Worm (Caenorhabditis elegans): ENCODE measurements around the gene T12B5.15.

The T12B5.15 gene

ce11 chrIII:954553-954952, at the start of gene T12B5.15, which contains the start of gene T12B5.14:
TSS of gene T12B5.15 (minus strand) at chrIII:954653.
TSS of gene T12B5.14 (plus strand) at chrIII:954873.
- no peak for TF ChIP-seq ceh-13 (GFP tag; optimal IDR thresholded peaks at IDR 0.05)

DNA sequence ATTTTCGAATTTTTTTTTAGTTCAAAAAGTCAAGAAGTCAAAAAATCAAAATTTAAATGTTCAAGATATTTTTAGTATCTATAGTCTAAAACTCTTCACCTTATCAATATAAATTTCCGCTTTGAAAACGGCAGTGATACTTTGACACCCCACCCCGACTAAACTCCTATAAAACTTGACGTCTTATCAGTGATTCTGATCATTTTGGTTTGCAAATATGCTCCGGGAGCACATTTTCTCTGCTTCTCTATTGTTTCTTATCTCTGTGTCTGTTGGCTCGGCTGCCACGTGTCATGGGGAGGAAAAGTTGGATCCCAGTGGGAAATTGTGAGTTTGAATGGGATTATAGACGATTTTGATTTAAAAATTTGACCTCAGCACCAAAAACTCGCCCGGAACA, 48.1 kb upstream of the T12B5.15 start, which contains the start of gene clec-150:
Gene clec-150 (plus strand): TSS at position 198 of the 400 bp plus-strand sequence.
- no peak for TF ChIP-seq scrt-1 (GFP tag; IDR thresholded peaks at IDR 0.05)
- no peak for TF ChIP-seq pes-1 (GFP tag; IDR thresholded peaks at IDR 0.05)
- no peak for TF ChIP-seq ama-1 (optimal IDR thresholded peaks at IDR 0.05)
- TF ChIP-seq hmbx-1 (tag; optimal IDR thresholded peaks at IDR 0.05) = no peak
- TF ChIP-seq B0310.2 (tag; optimal IDR thresholded peaks at IDR 0.05) = no peak
- TF ChIP-seq F13C5.2 (tag; optimal IDR thresholded peaks at IDR 0.05) = no peak
- no peak for TF ChIP-seq tbx-37 (GFP tag; conservative IDR thresholded peaks at IDR 0.05)
- TF ChIP-seq tra-4 (tag; optimal IDR thresholded peaks at IDR 0.05) = no peak
- no peak for TF ChIP-seq ets-7 (tag; optimal IDR thresholded peaks at IDR 0.05)

DNA sequence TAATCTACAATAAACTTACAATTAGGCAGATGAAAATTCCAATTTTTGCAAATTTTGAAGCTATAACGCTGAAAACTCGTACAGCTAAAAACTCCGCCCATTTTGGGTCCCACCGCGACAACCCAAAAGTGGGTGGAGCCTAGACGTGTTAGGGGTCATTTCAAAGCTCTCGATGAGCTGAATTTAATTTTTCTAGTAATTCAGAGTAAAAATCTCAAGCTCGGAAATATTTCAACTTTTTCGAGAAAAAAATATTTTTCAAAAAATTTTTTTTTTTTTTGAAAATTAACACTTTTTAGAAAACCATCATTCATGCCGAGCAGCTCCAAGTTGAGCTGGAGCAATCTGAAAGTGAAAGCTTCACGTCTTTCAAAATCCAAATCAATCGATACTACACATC, 46.8 kb upstream of the T12B5.15 start, which contains the start of gene R06B10.7:
Gene R06B10.7 (minus strand): TSS at position 101 of the 400 bp plus-strand sequence.
- TF ChIP-seq ets-7 (tag; optimal IDR thresholded peaks at IDR 0.05) = no peak
- TF ChIP-seq B0310.2 (tag; optimal IDR thresholded peaks at IDR 0.05) = no peak
- no peak for TF ChIP-seq flt-1 (GFP tag; IDR thresholded peaks at IDR 0.05)
- TF ChIP-seq tbx-37 (GFP tag; conservative IDR thresholded peaks at IDR 0.05) = no peak
- no peak for TF ChIP-seq hmg-4 (GFP tag; optimal IDR thresholded peaks at IDR 0.05)
- TF ChIP-seq sea-1 (GFP tag; conservative IDR thresholded peaks at IDR 0.05) = no peak
- TF ChIP-seq F13C5.2 (tag; optimal IDR thresholded peaks at IDR 0.05) = no peak

DNA sequence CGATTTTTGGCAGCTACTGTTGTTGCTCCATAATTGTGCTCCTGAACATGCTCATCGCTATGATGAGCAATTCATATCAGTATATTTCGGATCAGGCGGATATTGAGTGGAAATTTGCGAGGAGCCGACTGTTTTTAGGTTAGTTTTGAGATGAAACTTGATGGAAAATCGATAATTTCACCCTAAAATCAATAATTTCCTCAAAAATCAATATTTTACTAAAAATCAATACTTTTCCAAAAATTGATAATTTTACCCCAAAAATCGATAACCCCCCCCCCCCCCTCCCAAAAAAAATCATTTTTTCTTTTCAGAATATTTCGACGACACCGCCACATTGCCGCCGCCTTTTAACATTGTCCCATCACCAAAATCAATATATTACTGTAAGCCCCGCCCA, 44.4 kb upstream of the T12B5.15 start:
- TF ChIP-seq aly-1 (tag; optimal IDR thresholded peaks at IDR 0.05) (no peak), B0310.2 (tag; optimal IDR thresholded peaks at IDR 0.05) (no peak), tbx-11 (GFP tag; IDR thresholded peaks at IDR 0.05) (no peak), tra-4 (tag; optimal IDR thresholded peaks at IDR 0.05) (no peak), flt-1 (GFP tag; IDR thresholded peaks at IDR 0.05) (no peak), sea-1 (GFP tag; conservative IDR thresholded peaks at IDR 0.05) (no peak), F13C5.2 (tag; optimal IDR thresholded peaks at IDR 0.05) (no peak), ets-7 (tag; optimal IDR thresholded peaks at IDR 0.05) (no peak), tbx-37 (GFP tag; conservative IDR thresholded peaks at IDR 0.05) (no peak)

- TF ChIP-seq hnd-1 (tag; optimal IDR thresholded peaks at IDR 0.05) (no peak), sea-1 (GFP tag; conservative IDR thresholded peaks at IDR 0.05) (no peak)
Observed at ce11 chrIII:996564-996963, 42.1 kb upstream of the T12B5.15 start.

- TF ChIP-seq ama-1 (optimal IDR thresholded peaks at IDR 0.05) (no peak), tra-4 (tag; optimal IDR thresholded peaks at IDR 0.05) (no peak), hnd-1 (tag; optimal IDR thresholded peaks at IDR 0.05) (no peak), B0310.2 (tag; optimal IDR thresholded peaks at IDR 0.05) (no peak), ceh-36 (tag; optimal IDR thresholded peaks at IDR 0.05) (no peak), flt-1 (GFP tag; IDR thresholded peaks at IDR 0.05) (no peak)
Observed at ce11 chrIII:991581-991980, 37.1 kb upstream of the T12B5.15 start, which contains the start of gene trp-2. TSS of gene trp-2 (plus strand) at chrIII:991881.

- TF ChIP-seq flt-1 (GFP tag; IDR thresholded peaks at IDR 0.05) (no peak), tra-4 (tag; optimal IDR thresholded peaks at IDR 0.05) (no peak), hnd-1 (tag; optimal IDR thresholded peaks at IDR 0.05) (no peak), hmg-4 (GFP tag; optimal IDR thresholded peaks at IDR 0.05) (no peak), ceh-36 (tag; optimal IDR thresholded peaks at IDR 0.05) (no peak), tbx-37 (GFP tag; conservative IDR thresholded peaks at IDR 0.05) (no peak), ceh-13 (GFP tag; optimal IDR thresholded peaks at IDR 0.05) (no peak), B0310.2 (tag; optimal IDR thresholded peaks at IDR 0.05) (no peak), ets-7 (tag; optimal IDR thresholded peaks at IDR 0.05) (no peak), F13C5.2 (tag; optimal IDR thresholded peaks at IDR 0.05) (no peak), tbx-11 (GFP tag; IDR thresholded peaks at IDR 0.05) (no peak), ama-1 (optimal IDR thresholded peaks at IDR 0.05) (no peak), sea-1 (GFP tag; conservative IDR thresholded peaks at IDR 0.05) (no peak), aly-1 (tag; optimal IDR thresholded peaks at IDR 0.05) (no peak), hmbx-1 (tag; optimal IDR thresholded peaks at IDR 0.05) (no peak), pes-1 (GFP tag; IDR thresholded peaks at IDR 0.05) (no peak), scrt-1 (GFP tag; IDR thresholded peaks at IDR 0.05) (no peak)
Observed at ce11 chrIII:989558-989957, 35.1 kb upstream of the T12B5.15 start.

DNA sequence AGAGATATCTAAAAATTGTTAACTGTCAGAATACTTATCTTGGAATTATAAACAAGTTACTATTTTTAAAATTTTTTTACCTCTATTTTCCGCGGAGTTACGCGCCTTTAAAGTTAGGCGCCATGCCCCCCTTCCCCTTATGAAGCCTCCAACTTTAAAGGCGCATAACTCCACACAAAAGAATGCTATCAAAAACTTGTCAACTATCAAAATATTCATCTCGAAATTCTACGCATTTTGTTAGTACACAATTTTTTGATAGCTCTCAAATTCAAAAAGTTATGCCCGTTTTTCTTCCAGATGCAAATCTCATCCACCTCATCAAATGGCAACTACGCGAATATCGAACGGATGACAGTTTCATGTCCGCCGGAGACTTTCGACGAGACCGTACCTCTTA, 28.5 kb upstream of the T12B5.15 start, which contains the start of gene tbc-10:
Gene tbc-10 (plus strand): TSS at position 301 of the 400 bp plus-strand sequence.
- TF ChIP-seq ama-1 (optimal IDR thresholded peaks at IDR 0.05) = no peak
- TF ChIP-seq hmbx-1 (tag; optimal IDR thresholded peaks at IDR 0.05) = no peak
- TF ChIP-seq B0310.2 (tag; optimal IDR thresholded peaks at IDR 0.05) = no peak
- TF ChIP-seq hmg-4 (GFP tag; optimal IDR thresholded peaks at IDR 0.05) = no peak
- no peak for TF ChIP-seq tbx-11 (GFP tag; IDR thresholded peaks at IDR 0.05)
- TF ChIP-seq tbx-37 (GFP tag; conservative IDR thresholded peaks at IDR 0.05) = no peak
- TF ChIP-seq flt-1 (GFP tag; IDR thresholded peaks at IDR 0.05) = no peak
- no peak for TF ChIP-seq F13C5.2 (tag; optimal IDR thresholded peaks at IDR 0.05)
- no peak for TF ChIP-seq aly-1 (tag; optimal IDR thresholded peaks at IDR 0.05)
- TF ChIP-seq hnd-1 (tag; optimal IDR thresholded peaks at IDR 0.05) = no peak
- no peak for TF ChIP-seq ceh-13 (GFP tag; optimal IDR thresholded peaks at IDR 0.05)
- TF ChIP-seq tra-4 (tag; optimal IDR thresholded peaks at IDR 0.05) = no peak
- no peak for TF ChIP-seq ceh-36 (tag; optimal IDR thresholded peaks at IDR 0.05)
- no peak for TF ChIP-seq pes-1 (GFP tag; IDR thresholded peaks at IDR 0.05)
- TF ChIP-seq sea-1 (GFP tag; conservative IDR thresholded peaks at IDR 0.05) = no peak
- TF ChIP-seq scrt-1 (GFP tag; IDR thresholded peaks at IDR 0.05) = no peak

All from whole organism, early embryonic.